Fruit fly (Drosophila melanogaster): ENCODE data around the gene spag4.

Gene spag4

DNA sequence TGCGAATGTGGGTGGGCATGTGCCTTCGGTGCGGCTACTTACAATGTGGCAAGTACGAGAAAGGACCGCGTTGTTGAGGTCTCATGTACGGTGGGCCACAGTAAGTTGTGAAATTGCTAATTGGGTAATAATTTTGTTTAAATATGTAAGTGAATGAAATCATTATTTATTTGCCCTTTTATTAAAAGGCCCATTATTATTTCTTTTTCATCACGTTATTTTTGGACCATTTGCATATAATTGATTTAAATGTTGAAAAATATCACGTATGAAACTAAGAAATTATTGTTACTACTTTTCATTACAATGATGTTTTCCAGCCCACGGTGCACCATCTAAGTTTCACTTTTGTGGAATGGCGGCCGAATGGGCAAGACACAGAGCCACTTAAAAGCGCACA, 16.7 kb upstream of the spag4 start:
- TF ChIP-seq OdsH (GFP tag; optimal IDR thresholded peaks at IDR 0.05) (no peak), sage (GFP tag; optimal IDR thresholded peaks at IDR 0.05) (no peak), dmrt93B (GFP tag; optimal IDR thresholded peaks at IDR 0.05) (no peak), jim (GFP tag; optimal IDR thresholded peaks at IDR 0.05) (no peak), usp (GFP tag; optimal IDR thresholded peaks at IDR 0.05) (no peak), CG9705 (GFP tag; optimal IDR thresholded peaks at IDR 0.05) (no peak), Hr78 (GFP tag; optimal IDR thresholded peaks at IDR 0.05) (no peak), GATAd (GFP tag; optimal IDR thresholded peaks at IDR 0.05) (no peak)

DNA sequence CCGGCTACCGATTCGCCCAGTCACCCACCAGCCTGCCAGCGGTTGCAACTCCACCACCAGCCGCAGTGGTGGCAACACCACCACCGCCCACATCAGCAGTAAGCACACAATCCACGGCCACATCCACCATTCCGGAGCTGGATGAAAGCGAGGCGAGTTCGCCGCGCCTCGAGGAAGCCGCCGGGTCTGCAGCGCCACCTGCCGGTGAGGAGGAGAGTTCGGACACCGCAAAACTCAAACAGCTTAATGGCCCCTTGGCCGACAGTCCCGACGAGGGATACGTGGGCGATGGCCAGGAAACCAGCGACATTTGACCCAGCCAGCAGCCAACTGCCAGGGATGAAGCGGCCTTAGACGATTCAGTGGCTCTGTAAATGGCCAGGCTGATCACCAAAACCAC, 12.6 kb upstream of the spag4 start:
- TF ChIP-seq Hr83 (GFP tag; optimal IDR thresholded peaks at IDR 0.05; ENCODE audit: poor library complexity, severe bottlenecking) (no peak), pan (optimal IDR thresholded peaks at IDR 0.05) (no peak), Hnf4 (GFP tag; optimal IDR thresholded peaks at IDR 0.05) (no peak)

DNA sequence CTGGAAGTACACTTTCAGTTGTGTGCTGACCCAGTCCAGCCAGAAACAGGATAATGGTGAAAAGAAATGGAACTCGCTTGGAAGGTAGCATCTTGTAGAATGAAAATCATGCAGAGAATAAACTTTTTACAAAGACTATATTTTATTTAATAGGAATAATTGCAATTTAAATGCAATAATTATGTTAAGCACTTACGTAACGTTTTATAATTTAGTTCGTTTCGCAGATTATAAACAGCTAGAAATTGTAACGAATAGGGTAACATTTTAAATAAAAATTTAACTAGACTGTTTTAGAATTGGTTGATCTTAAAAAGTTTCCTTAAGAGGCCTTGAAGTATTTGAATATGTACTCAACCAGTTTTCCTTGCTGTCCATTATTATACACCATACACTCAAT, 20.0 kb downstream of the spag4 start, which contains the start of gene Acp33A:
Gene Acp33A (minus strand): TSS at position 101 of the 400 bp plus-strand sequence.
- TF ChIP-seq ey (GFP tag; optimal IDR thresholded peaks at IDR 0.05) = no peak
- TF ChIP-seq dl (GFP tag; optimal IDR thresholded peaks at IDR 0.05; ENCODE audit: insufficient read depth in 1 of 2, partially characterized antibody in 2 of 2) = no peak
- no peak for TF ChIP-seq Hr78 (GFP tag; optimal IDR thresholded peaks at IDR 0.05)
- no peak for TF ChIP-seq br (GFP tag; optimal IDR thresholded peaks at IDR 0.05)
- TF ChIP-seq dsf (GFP tag; optimal IDR thresholded peaks at IDR 0.05; ENCODE audit: borderline replicate concordance) = no peak
- TF ChIP-seq GATAd (GFP tag; optimal IDR thresholded peaks at IDR 0.05) = no peak
- TF ChIP-seq psq (GFP tag; optimal IDR thresholded peaks at IDR 0.05) = no peak
- TF ChIP-seq Jra (GFP tag; optimal IDR thresholded peaks at IDR 0.05) = no peak
- no peak for TF ChIP-seq Dfd (GFP tag; optimal IDR thresholded peaks at IDR 0.05)
- no peak for TF ChIP-seq pan (optimal IDR thresholded peaks at IDR 0.05)

DNA sequence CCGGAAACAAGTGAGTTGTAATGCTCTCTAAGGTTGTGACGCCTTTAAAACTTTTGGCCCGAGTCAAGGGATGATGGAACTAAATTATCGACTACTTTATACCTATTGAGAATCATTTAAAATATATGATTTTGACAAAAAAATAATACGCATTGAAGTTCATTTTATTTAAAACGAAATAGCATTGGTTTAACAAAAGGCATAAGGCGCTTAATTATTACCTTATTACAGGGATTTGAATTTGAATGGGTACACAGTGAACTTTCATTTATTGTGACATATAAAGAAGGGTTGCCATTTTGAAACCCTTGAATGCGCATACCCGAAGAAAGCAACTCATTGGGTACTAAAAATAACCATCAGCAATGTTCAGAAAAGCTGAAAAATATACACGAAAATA, 22.5 kb downstream of the spag4 start:
- TF ChIP-seq dsf (GFP tag; optimal IDR thresholded peaks at IDR 0.05; ENCODE audit: borderline replicate concordance) = no peak
- no peak for TF ChIP-seq Dif (GFP tag; optimal IDR thresholded peaks at IDR 0.05; ENCODE audit: partially characterized antibody)
- no peak for TF ChIP-seq sage (GFP tag; optimal IDR thresholded peaks at IDR 0.05)
- no peak for TF ChIP-seq ey (GFP tag; optimal IDR thresholded peaks at IDR 0.05)
- TF ChIP-seq foxo (GFP tag; optimal IDR thresholded peaks at IDR 0.05) = no peak
- TF ChIP-seq Rel (GFP tag; optimal IDR thresholded peaks at IDR 0.05) = no peak
- no peak for TF ChIP-seq Rel (tag; optimal IDR thresholded peaks at IDR 0.05)
- no peak for TF ChIP-seq jim (GFP tag; optimal IDR thresholded peaks at IDR 0.05)
- TF ChIP-seq Vsx2 (GFP tag; optimal IDR thresholded peaks at IDR 0.05; ENCODE audit: partially characterized antibody) = no peak
- no peak for TF ChIP-seq tai (GFP tag; optimal IDR thresholded peaks at IDR 0.05)
- no peak for TF ChIP-seq N (GFP tag; optimal IDR thresholded peaks at IDR 0.05)
- no peak for TF ChIP-seq Jra (GFP tag; optimal IDR thresholded peaks at IDR 0.05)
- no peak for TF ChIP-seq dl (GFP tag; optimal IDR thresholded peaks at IDR 0.05; ENCODE audit: insufficient read depth in 1 of 2, partially characterized antibody in 2 of 2)

DNA sequence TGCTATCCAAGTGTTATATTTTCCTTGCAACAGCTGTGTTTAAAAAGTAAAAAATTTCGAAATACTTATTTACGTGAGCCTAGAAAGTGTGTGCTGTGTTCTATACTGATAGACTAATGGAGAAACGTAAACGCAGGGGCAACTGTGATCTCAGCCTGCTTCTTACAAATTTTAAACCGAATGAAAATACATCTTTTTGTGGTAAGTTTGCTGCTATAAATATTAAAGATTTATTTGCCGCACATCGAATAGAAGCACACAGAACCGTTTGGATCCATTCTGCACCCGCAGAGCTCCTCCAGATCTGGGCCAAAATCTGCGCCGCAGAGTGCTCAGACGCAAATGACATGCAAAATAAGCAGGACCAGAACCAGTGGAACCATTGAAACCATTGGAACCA, 24.8 kb downstream of the spag4 start, which contains the start of gene Mst33A:
Gene Mst33A (minus strand): TSS at position 101 of the 400 bp plus-strand sequence.
- TF ChIP-seq psq (GFP tag; optimal IDR thresholded peaks at IDR 0.05) = no peak

DNA sequence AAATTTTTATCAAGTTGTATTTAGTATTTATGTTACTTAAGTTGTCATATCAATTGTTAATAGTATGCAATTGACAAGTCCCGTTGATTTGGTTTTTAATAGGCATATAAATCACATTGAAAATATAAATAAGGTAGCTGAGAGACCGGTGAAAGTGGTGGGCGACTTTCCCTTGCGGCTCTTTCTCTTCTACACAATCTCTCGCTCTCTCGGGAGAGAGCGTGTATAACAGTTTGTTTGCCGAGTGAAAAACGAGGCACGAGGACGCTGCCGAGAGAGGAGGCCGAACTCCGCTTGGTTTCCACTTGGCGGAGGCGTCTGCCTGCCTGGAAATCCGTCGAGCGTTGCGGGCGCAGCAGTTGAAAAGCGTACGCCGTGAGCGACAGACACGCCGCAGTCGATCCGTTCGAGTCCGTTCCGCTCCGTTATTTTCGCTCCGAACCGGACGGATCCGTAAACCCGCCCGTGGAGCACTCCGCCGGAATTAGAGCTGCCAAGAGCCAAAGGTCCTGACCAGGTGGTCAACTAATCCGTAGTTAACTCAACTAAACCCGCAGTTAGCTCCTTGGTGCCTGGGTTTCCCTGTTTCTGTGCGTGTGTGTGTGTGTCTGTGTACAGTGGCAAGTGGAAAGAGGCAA, 29.8 kb downstream of the spag4 start, which contains the start of gene kek2:
Gene kek2 (plus strand): TSS at position 321 of the 638 bp plus-strand sequence.
- TF ChIP-seq usp (GFP tag; optimal IDR thresholded peaks at IDR 0.05) (no peak), N (GFP tag; optimal IDR thresholded peaks at IDR 0.05) (no peak), pan (optimal IDR thresholded peaks at IDR 0.05) (no peak), Hnf4 (GFP tag; optimal IDR thresholded peaks at IDR 0.05) (no peak), jim (GFP tag; optimal IDR thresholded peaks at IDR 0.05) (no peak), foxo (GFP tag; optimal IDR thresholded peaks at IDR 0.05) (no peak)
